Fruit fly (Drosophila melanogaster): ENCODE results near the gene Cad74A.
A peak's percentile ranks its signal among the peaks of the same experiment; 100 is the strongest.

The Cad74A gene

dm6 chr3L:17383714-17384113 lies 4.4 kb upstream of the Cad74A start:
- no peak for TF ChIP-seq svp (GFP tag)
- TF ChIP-seq CG34406 (GFP tag; optimal IDR thresholded peaks at IDR 0.05), result no peak
- no peak for TF ChIP-seq vri (GFP tag; optimal IDR thresholded peaks at IDR 0.05)

DNA sequence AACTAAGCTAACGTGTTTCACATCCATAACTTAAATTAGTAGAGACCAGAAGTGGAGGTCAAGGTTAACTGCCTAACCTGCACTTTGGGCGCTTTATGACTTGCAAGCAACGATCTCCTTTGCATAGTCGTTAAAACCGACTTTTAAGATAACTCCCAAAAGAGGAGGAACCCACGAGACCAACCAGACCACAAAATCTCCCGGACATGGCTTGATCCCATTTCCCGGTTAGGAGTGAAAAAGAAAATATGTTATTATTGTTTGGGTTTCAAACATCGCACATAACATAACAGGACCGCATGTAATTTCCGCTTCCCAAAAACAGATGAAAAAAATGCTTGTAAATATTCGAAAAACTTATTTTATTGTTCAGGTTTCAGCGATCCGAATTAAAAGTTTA lies 4.0 kb upstream of the Cad74A start:
- no peak for TF ChIP-seq lz (GFP tag; optimal IDR thresholded peaks at IDR 0.05)

DNA sequence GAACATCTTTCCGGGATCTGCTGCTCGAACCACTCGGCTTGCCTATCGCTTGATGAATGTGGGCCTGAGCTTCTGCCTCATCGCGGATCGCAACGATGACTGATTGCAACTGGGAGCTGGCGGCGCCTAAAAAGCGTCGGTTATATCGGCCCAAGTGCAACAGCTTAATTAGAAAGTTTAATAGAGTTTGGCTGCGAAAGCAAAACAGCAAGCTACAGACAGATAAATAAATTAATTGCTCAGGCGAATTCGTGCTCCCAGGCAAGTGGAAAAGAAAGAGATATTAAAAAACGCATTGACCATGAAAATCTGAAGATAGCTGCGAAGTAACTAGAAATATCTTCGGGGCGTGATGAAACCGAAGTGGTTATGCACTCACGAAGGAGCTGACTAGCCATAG lies 3.3 kb upstream of the Cad74A start, which contains the start of gene CG13728:
Gene CG13728 (minus strand): TSS at position 101 of the 400 bp plus-strand sequence.
- TF ChIP-seq Sox15 (GFP tag; optimal IDR thresholded peaks at IDR 0.05) (no peak), Hr4 (GFP tag; optimal IDR thresholded peaks at IDR 0.05) (no peak), fd85E (GFP tag; optimal IDR thresholded peaks at IDR 0.05) (no peak), Eip75B (GFP tag; optimal IDR thresholded peaks at IDR 0.05) (no peak), CG32006 (GFP tag; optimal IDR thresholded peaks at IDR 0.05) (no peak), cyc (GFP tag; optimal IDR thresholded peaks at IDR 0.05) (no peak)

DNA sequence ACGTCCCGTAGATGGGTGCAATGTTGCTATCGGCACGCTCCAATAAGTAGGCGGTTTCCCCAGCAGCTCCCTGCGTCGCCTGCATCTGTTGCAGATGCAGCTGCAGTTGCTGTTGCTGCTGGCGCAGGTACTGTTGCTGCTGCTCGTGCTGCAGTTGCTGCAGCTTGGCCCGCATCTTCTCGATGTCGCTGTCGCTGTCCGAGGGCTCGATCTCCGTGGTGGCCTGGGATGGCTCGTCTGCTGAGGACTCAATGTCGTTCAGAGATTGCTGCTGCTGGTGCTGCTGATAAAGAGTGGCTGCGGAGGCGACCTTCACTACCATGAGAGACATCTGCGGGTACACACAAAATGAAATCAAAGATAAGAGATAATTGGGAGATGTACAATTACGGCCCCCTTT lies 2.7 kb upstream of the Cad74A start:
- TF ChIP-seq net (GFP tag; optimal IDR thresholded peaks at IDR 0.05) (no peak), ss (GFP tag; optimal IDR thresholded peaks at IDR 0.05) (peak in 1 of 2 experiments; percentile 86)

DNA sequence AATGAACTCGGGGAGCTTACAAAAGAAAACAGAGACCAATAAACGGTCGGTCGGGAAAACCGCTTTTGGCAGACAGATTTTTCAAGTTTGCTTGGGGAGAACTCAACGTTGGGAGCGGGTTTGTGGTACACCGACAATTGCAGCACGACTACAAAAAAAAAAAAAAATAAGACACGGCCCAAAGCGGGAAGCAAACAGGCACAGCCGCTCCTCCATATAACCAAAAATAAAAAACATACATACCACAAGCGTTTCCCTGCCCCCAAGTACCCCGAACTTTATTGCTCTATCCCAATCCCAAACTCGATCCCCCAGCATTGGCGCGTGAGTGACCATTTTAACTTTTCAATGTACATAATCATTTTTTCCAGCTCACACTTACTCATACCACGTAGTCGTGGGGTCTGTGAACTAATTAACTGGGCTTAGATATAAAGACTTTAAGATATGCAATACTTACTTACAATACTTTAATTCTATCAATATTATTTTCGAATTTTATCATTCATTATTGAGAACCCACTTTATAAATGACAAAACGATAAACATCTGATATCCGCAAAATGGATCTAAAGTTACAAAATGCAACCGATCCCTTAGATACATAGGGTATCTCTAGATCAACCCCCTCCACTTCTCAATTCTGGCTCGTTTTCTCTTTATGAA lies 4.2 kb downstream of the Cad74A start:
- no peak for TF ChIP-seq lz (GFP tag; optimal IDR thresholded peaks at IDR 0.05)
- peak; percentile 40 for TF ChIP-seq Lpt (GFP tag; optimal IDR thresholded peaks at IDR 0.05)
- TF ChIP-seq CG11294 (GFP tag; IDR thresholded peaks at IDR 0.05), result no peak
- TF ChIP-seq CG16779 (tag; optimal IDR thresholded peaks at IDR 0.05), result no peak
- peak; percentile 46; the same call in 2 of the 3 replicates for TF ChIP-seq CG8119 (GFP tag; IDR thresholded peaks at IDR 0.05)
- peak; percentile 69 for TF ChIP-seq eg (GFP tag; IDR thresholded peaks at IDR 0.05)
- no peak for TF ChIP-seq esn (GFP tag; optimal IDR thresholded peaks at IDR 0.05)
- no peak for TF ChIP-seq acj6 (GFP tag; optimal IDR thresholded peaks at IDR 0.05)
- peak in 1 of 2 experiments; percentile 45 for TF ChIP-seq salr (GFP tag; optimal IDR thresholded peaks at IDR 0.05)
- TF ChIP-seq Sox14 (GFP tag; optimal IDR thresholded peaks at IDR 0.05), result no peak
- peak; percentile 63 for TF ChIP-seq CG32006 (GFP tag; optimal IDR thresholded peaks at IDR 0.05)
- no peak for TF ChIP-seq spab (GFP tag; optimal IDR thresholded peaks at IDR 0.05)
- TF ChIP-seq Sox102F (GFP tag; optimal IDR thresholded peaks at IDR 0.05), result no peak
- TF ChIP-seq OdsH (GFP tag; optimal IDR thresholded peaks at IDR 0.05), result no peak
- no peak for TF ChIP-seq CG1621 (tag; optimal IDR thresholded peaks at IDR 0.05)
- TF ChIP-seq Blimp-1 (GFP tag; optimal IDR thresholded peaks at IDR 0.05), result no peak
- no peak for TF ChIP-seq dsx (GFP tag; optimal IDR thresholded peaks at IDR 0.05; ENCODE audit: poor library complexity, severe bottlenecking)
- TF ChIP-seq CG7368 (GFP tag; optimal IDR thresholded peaks at IDR 0.05), result no peak
- no peak for TF ChIP-seq Ets21C (GFP tag; optimal IDR thresholded peaks at IDR 0.05)
- peak; percentile 59; the same call in 1 of the 2 replicates for TF ChIP-seq CG15336 (GFP tag; IDR thresholded peaks at IDR 0.05)
- no peak for TF ChIP-seq CG9139 (GFP tag; optimal IDR thresholded peaks at IDR 0.05)
- TF ChIP-seq CG3919 (GFP tag; optimal IDR thresholded peaks at IDR 0.05), result no peak
- TF ChIP-seq CG10631 (GFP tag; optimal IDR thresholded peaks at IDR 0.05), result peak; percentile 3
- no peak for TF ChIP-seq Gug (GFP tag; IDR thresholded peaks at IDR 0.05)
- TF ChIP-seq CG4318 (GFP tag; optimal IDR thresholded peaks at IDR 0.05), result no peak

All from whole organism, prepupa.